Fruit fly (Drosophila melanogaster): ENCODE measurements around the gene Fhos.
A peak's percentile ranks its signal among the peaks of the same experiment; 100 is the strongest.

The Fhos gene

dm6 chr3L:8772998-8773684 lies 19.7 kb downstream of the Fhos start (continued):
- peak; percentile 39 for TF ChIP-seq Hr39 (GFP tag; optimal IDR thresholded peaks at IDR 0.05)
- TF ChIP-seq Ets96B (tag; optimal IDR thresholded peaks at IDR 0.05): peak; percentile 64
- TF ChIP-seq CG6808 (GFP tag; optimal IDR thresholded peaks at IDR 0.05): peak; percentile 49
- TF ChIP-seq CG4318 (GFP tag; optimal IDR thresholded peaks at IDR 0.05): peak; percentile 46
- peak; percentile 63 for TF ChIP-seq CG6276 (GFP tag; optimal IDR thresholded peaks at IDR 0.05)
- peak; percentile 56 for TF ChIP-seq CG6792 (GFP tag; optimal IDR thresholded peaks at IDR 0.05)
- TF ChIP-seq svp (GFP tag): no peak
- TF ChIP-seq CG11902 (GFP tag; optimal IDR thresholded peaks at IDR 0.05): peak; percentile 9
- peak; percentile 28 for TF ChIP-seq Sox102F (GFP tag; optimal IDR thresholded peaks at IDR 0.05)
- peak; percentile 60 for TF ChIP-seq acj6 (GFP tag; optimal IDR thresholded peaks at IDR 0.05)
- peak; percentile 88 for TF ChIP-seq CG8119 (GFP tag; IDR thresholded peaks at IDR 0.05)
- peak; percentile 35 for TF ChIP-seq CG10631 (GFP tag; optimal IDR thresholded peaks at IDR 0.05)
- TF ChIP-seq CG9139 (GFP tag; optimal IDR thresholded peaks at IDR 0.05): peak; percentile 1
- peak; percentile 70 for TF ChIP-seq CG8632 (GFP tag; optimal IDR thresholded peaks at IDR 0.05)
- TF ChIP-seq topi (GFP tag; optimal IDR thresholded peaks at IDR 0.05): peak; percentile 10
- TF ChIP-seq vri (GFP tag; optimal IDR thresholded peaks at IDR 0.05): no peak
- TF ChIP-seq CG1621 (tag; optimal IDR thresholded peaks at IDR 0.05): peak; percentile 60
- peak; percentile 74 for TF ChIP-seq CG6163 (GFP tag; IDR thresholded peaks at IDR 0.05)
- TF ChIP-seq CG3919 (GFP tag; optimal IDR thresholded peaks at IDR 0.05): peak; percentile 69
- no peak for TF ChIP-seq Hr38 (GFP tag; optimal IDR thresholded peaks at IDR 0.05)
- no peak for TF ChIP-seq CG6854 (GFP tag; optimal IDR thresholded peaks at IDR 0.05)
- peak; percentile 47 for TF ChIP-seq CG11762 (GFP tag; optimal IDR thresholded peaks at IDR 0.05; ENCODE audit: insufficient read depth)
- TF ChIP-seq OdsH (GFP tag; optimal IDR thresholded peaks at IDR 0.05): peak; percentile 78
- no peak for TF ChIP-seq fd85E (GFP tag; optimal IDR thresholded peaks at IDR 0.05)
- TF ChIP-seq CG10669 (GFP tag; optimal IDR thresholded peaks at IDR 0.05): peak; percentile 65
- TF ChIP-seq CG32006 (GFP tag; optimal IDR thresholded peaks at IDR 0.05): peak; percentile 76
- peak; percentile 24 for TF ChIP-seq lz (GFP tag; optimal IDR thresholded peaks at IDR 0.05)
- TF ChIP-seq pdm3 (GFP tag; optimal IDR thresholded peaks at IDR 0.05): peak; percentile 72
- TF ChIP-seq Hr4 (GFP tag; optimal IDR thresholded peaks at IDR 0.05): peak; percentile 71

dm6 chr3L:8773713-8774112 lies 20.3 kb downstream of the Fhos start:
- TF ChIP-seq vri (GFP tag; optimal IDR thresholded peaks at IDR 0.05) (peak; percentile 51), Lpt (GFP tag; optimal IDR thresholded peaks at IDR 0.05) (no peak), Sox15 (GFP tag; optimal IDR thresholded peaks at IDR 0.05) (no peak), CG3919 (GFP tag; optimal IDR thresholded peaks at IDR 0.05) (no peak), Eip78C (GFP tag) (no peak), Hr38 (GFP tag; optimal IDR thresholded peaks at IDR 0.05) (no peak), CG7368 (GFP tag; optimal IDR thresholded peaks at IDR 0.05) (no peak)

dm6 chr3L:8774974-8775731 lies 21.7 kb downstream of the Fhos start:
- TF ChIP-seq Eip75B (GFP tag; optimal IDR thresholded peaks at IDR 0.05) (no peak), fd85E (GFP tag; optimal IDR thresholded peaks at IDR 0.05) (no peak), CG10669 (GFP tag; optimal IDR thresholded peaks at IDR 0.05) (peak; percentile 11), CG32006 (GFP tag; optimal IDR thresholded peaks at IDR 0.05) (no peak), ss (GFP tag; optimal IDR thresholded peaks at IDR 0.05) (peak; percentile 52 to 73), Blimp-1 (GFP tag; optimal IDR thresholded peaks at IDR 0.05) (peak; percentile 99), CG9139 (GFP tag; optimal IDR thresholded peaks at IDR 0.05) (peak; percentile 70), CG10631 (GFP tag; optimal IDR thresholded peaks at IDR 0.05) (no peak), pdm3 (GFP tag; optimal IDR thresholded peaks at IDR 0.05) (no peak), CG11294 (GFP tag; IDR thresholded peaks at IDR 0.05) (no peak), esn (GFP tag; optimal IDR thresholded peaks at IDR 0.05) (no peak), fkh (GFP tag; optimal IDR thresholded peaks at IDR 0.05) (no peak), dsx (GFP tag; optimal IDR thresholded peaks at IDR 0.05; ENCODE audit: poor library complexity, severe bottlenecking) (no peak), CG3032 (tag; optimal IDR thresholded peaks at IDR 0.05) (no peak), eg (GFP tag; IDR thresholded peaks at IDR 0.05) (no peak), Eip78C (GFP tag) (peak; percentile 73), Smox (GFP tag; optimal IDR thresholded peaks at IDR 0.05) (no peak), Hr39 (GFP tag; optimal IDR thresholded peaks at IDR 0.05) (no peak), Sox14 (GFP tag; optimal IDR thresholded peaks at IDR 0.05) (peak; percentile 32), salr (GFP tag; optimal IDR thresholded peaks at IDR 0.05) (no peak), CG11902 (GFP tag; optimal IDR thresholded peaks at IDR 0.05) (no peak), vri (GFP tag; optimal IDR thresholded peaks at IDR 0.05) (peak; percentile 38), net (GFP tag; optimal IDR thresholded peaks at IDR 0.05) (no peak)
